Worm (Caenorhabditis elegans) whole organism, early embryonic: ENCODE results near the gene rab-37.

Source experiments
- B0310.2 ChIP-seq: sonication (generic microtip); optimal IDR thresholded peaks from 2 replicates; lab custom pipeline; 2016; ENCODE audit warnings: mild to moderate bottlenecking, missing genetic modification characterization, missing compliant biosample characterization
- aly-1 ChIP-seq: sonication (generic microtip); optimal IDR thresholded peaks from 2 replicates; lab custom pipeline; 2016; ENCODE audit warnings: missing genetic modification characterization, missing compliant biosample characterization
- ama-1 ChIP-seq: fragments of 150-350 bp; optimal IDR thresholded peaks from 2 replicates; lab custom pipeline; 2014
- ceh-36 ChIP-seq: sonication (generic microtip); optimal IDR thresholded peaks from 2 replicates; lab custom pipeline; 2016; ENCODE audit warnings: missing genetic modification characterization, inconsistent platforms, missing compliant biosample characterization
- hmbx-1 ChIP-seq: sonication (generic microtip); optimal IDR thresholded peaks from 2 replicates; lab custom pipeline; 2016; ENCODE audit warnings: mild to moderate bottlenecking, missing genetic modification characterization, missing compliant biosample characterization
- hmg-4 ChIP-seq: fragments of 200-800 bp; sonication (Bioruptor generic); optimal IDR thresholded peaks from 2 replicates; lab custom pipeline; 2018; ENCODE audit warnings: mild to moderate bottlenecking, missing genetic modification characterization, missing compliant biosample characterization
- hnd-1 ChIP-seq: sonication (generic microtip); optimal IDR thresholded peaks from 2 replicates; lab custom pipeline; 2016; ENCODE audit warnings: missing genetic modification characterization, missing compliant biosample characterization
- pes-1 ChIP-seq: fragments of 200-800 bp; sonication (Bioruptor generic); IDR thresholded peaks from 2 replicates; pipeline ENCODE4 v1.3.6; 2022; ENCODE audit warnings: missing genetic modification reagents, missing genetic modification characterization, missing compliant biosample characterization
- scrt-1 ChIP-seq: fragments of 200-800 bp; sonication (Bioruptor generic); IDR thresholded peaks from 2 replicates; pipeline ENCODE4 v1.3.6; 2022; ENCODE audit warnings: missing genetic modification characterization, missing compliant biosample characterization
- sea-1 ChIP-seq: fragments of 200-800 bp; sonication (Bioruptor generic); conservative IDR thresholded peaks from 2 replicates; pipeline ENCODE4 v1.3.6; 2022; ENCODE audit warnings: missing genetic modification characterization, missing compliant biosample characterization

DNA sequence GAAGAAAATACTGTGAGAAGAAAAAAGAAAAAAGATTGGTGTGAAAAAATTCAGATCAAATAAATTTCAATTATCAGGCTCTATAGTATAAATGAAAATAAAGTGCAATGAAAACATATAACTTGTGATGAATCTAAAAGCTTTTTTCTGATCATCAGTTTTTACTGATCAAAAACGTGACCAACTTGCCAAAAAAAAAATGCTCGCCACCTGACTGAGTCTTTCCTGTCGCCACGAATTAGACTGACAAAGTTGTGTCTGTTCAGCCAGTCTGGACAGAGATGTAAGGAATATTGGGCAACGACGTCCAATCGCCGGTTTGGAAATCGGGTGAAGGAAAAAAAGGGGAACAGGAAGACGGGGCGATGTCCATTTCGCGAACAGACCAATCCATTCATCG lies 16.2 kb downstream of the rab-37 start:
- no peak for TF ChIP-seq aly-1
- TF ChIP-seq hnd-1 (tag; lab: Kevin White, UChicago), result no peak
- no peak for TF ChIP-seq hmg-4 (GFP tag; lab: Kevin White, UChicago)
- no peak for TF ChIP-seq hmbx-1 (tag; lab: Kevin White, UChicago)
- TF ChIP-seq scrt-1 (GFP tag; lab: Robert Waterston, UW), result no peak
- no peak for TF ChIP-seq sea-1 (GFP tag; lab: Robert Waterston, UW)
- no peak for TF ChIP-seq B0310.2
- TF ChIP-seq pes-1, result no peak
- no peak for TF ChIP-seq ama-1 (lab: Kevin White, UChicago)
- no peak for TF ChIP-seq ceh-36 (tag; lab: Kevin White, UChicago)
